Worm (Caenorhabditis elegans) whole organism, young adult: ENCODE data around the gene sre-14.

Experiments
- F10E7.11 ChIP-seq: sonication (generic microtip); optimal IDR thresholded peaks from 2 replicates; lab custom pipeline; 2017; ENCODE audit warnings: mild to moderate bottlenecking, missing genetic modification characterization, moderate library complexity, missing compliant biosample characterization
- K11D2.4 ChIP-seq: fragments of 200-800 bp; sonication (Bioruptor generic); IDR thresholded peaks from 2 replicates; pipeline ENCODE4 v1.3.6; 2022; ENCODE audit warnings: missing genetic modification reagents, missing genetic modification characterization, missing compliant biosample characterization
- Y53G8AR.9 ChIP-seq: fragments of 200-800 bp; sonication (Bioruptor generic); conservative IDR thresholded peaks from 2 replicates; pipeline ENCODE4 v1.3.6; 2022; ENCODE audit warnings: missing genetic modification reagents, missing genetic modification characterization, missing compliant biosample characterization
- Y79H2A.3 ChIP-seq: fragments of 200-800 bp; sonication (Bioruptor generic); conservative IDR thresholded peaks from 2 replicates; pipeline ENCODE4 v1.3.6; 2022; ENCODE audit warnings: missing genetic modification reagents, missing genetic modification characterization, missing compliant biosample characterization
- ama-1 ChIP-seq, 3 experiments: fragments of 150-350 bp in 1 of 3; sonication (generic microtip) in 2 of 3; optimal IDR thresholded peaks; 2 replicates each; lab custom pipeline; 2014 to 2018; ENCODE audit warnings: missing biosample characterization in 2 of 3, missing genetic modification characterization in 2 of 3, missing genetic modification reagents in 2 of 3
- attf-5 ChIP-seq: fragments of 200-800 bp; sonication (Bioruptor generic); optimal IDR thresholded peaks from 2 replicates; lab custom pipeline; 2018; ENCODE audit warnings: mild to moderate bottlenecking, missing genetic modification characterization, missing compliant biosample characterization
- attf-6 ChIP-seq: fragments of 200-800 bp; sonication (Bioruptor generic); IDR thresholded peaks from 2 replicates; pipeline ENCODE4 v1.3.6; 2022; ENCODE audit warnings: missing genetic modification reagents, missing genetic modification characterization, missing compliant biosample characterization
- cebp-1 ChIP-seq, 2 experiments: fragments of 200-800 bp in 1 of 2; sonication (Bioruptor generic) in 1 of 2; sonication (generic microtip) in 1 of 2; IDR thresholded peaks in 1 of 2; optimal IDR thresholded peaks in 1 of 2; 2 replicates each; pipeline versions ENCODE4 v1.3.6 to Lab custom; 2017 to 2022; ENCODE audit warnings: missing compliant biosample characterization in 2 of 2, missing genetic modification characterization in 2 of 2, mild to moderate bottlenecking in 1 of 2, missing genetic modification reagents in 1 of 2, moderate library complexity in 1 of 2
- cebp-2 ChIP-seq: fragments of 200-800 bp; sonication (Bioruptor generic); IDR thresholded peaks from 2 replicates; pipeline ENCODE4 v1.3.6; 2022; ENCODE audit warnings: missing genetic modification characterization, missing compliant biosample characterization
- ceh-58 ChIP-seq: fragments of 200-800 bp; sonication (Bioruptor generic); IDR thresholded peaks from 2 replicates; pipeline ENCODE4 v1.3.6; 2022; ENCODE audit warnings: missing genetic modification characterization, missing compliant biosample characterization
- die-1 ChIP-seq: sonication (generic microtip); optimal IDR thresholded peaks from 2 replicates; lab custom pipeline; 2016; ENCODE audit warnings: missing genotype, mild to moderate bottlenecking, missing genetic modification characterization, missing compliant biosample characterization
- dpl-1 ChIP-seq: fragments of 150-350 bp; optimal IDR thresholded peaks from 2 replicates; lab custom pipeline; 2014; ENCODE audit warnings: missing biosample characterization, missing genetic modification reagents, missing genetic modification characterization
- egl-18 ChIP-seq: fragments of 200-800 bp; sonication (Bioruptor generic); IDR thresholded peaks from 2 replicates; pipeline ENCODE4 v1.3.6; 2022; ENCODE audit warnings: missing genetic modification reagents, missing genetic modification characterization, missing compliant biosample characterization
- ets-4 ChIP-seq: fragments of 200-800 bp; sonication (Bioruptor generic); optimal IDR thresholded peaks from 2 replicates; lab custom pipeline; 2018; ENCODE audit warnings: mild to moderate bottlenecking, missing genetic modification characterization, missing compliant biosample characterization
- hlh-12 ChIP-seq: sonication (generic microtip); optimal IDR thresholded peaks from 2 replicates; lab custom pipeline; 2016; ENCODE audit warnings: missing genetic modification characterization, missing compliant biosample characterization
- let-526 ChIP-seq: fragments of 200-800 bp; sonication (Bioruptor generic); IDR thresholded peaks from 2 replicates; pipeline ENCODE4 v1.3.6; 2022; ENCODE audit warnings: missing genetic modification reagents, missing genetic modification characterization, missing compliant biosample characterization
- lsy-27 ChIP-seq: sonication (generic microtip); optimal IDR thresholded peaks from 2 replicates; lab custom pipeline; 2017; ENCODE audit warnings: missing genetic modification characterization, mild to moderate bottlenecking, missing compliant biosample characterization, antibody characterized with exemption, missing genotype, borderline replicate concordance; ENCODE audit not compliant: insufficient read depth
- madf-8 ChIP-seq: fragments of 200-800 bp; sonication (Bioruptor generic); conservative IDR thresholded peaks from 2 replicates; pipeline ENCODE4 v1.3.6; 2022; ENCODE audit warnings: missing genetic modification reagents, missing genetic modification characterization, missing compliant biosample characterization
- mxl-1 ChIP-seq: sonication (generic microtip); optimal IDR thresholded peaks from 2 replicates; lab custom pipeline; 2016; ENCODE audit warnings: missing genetic modification characterization, missing compliant biosample characterization
- nfyb-1 ChIP-seq: fragments of 200-800 bp; sonication (Bioruptor generic); IDR thresholded peaks from 2 replicates; pipeline ENCODE4 v1.3.6; 2022; ENCODE audit warnings: missing genetic modification reagents, missing genetic modification characterization, missing compliant biosample characterization
- nhr-80 ChIP-seq: sonication (generic microtip); optimal IDR thresholded peaks from 2 replicates; lab custom pipeline; 2016; ENCODE audit warnings: missing genetic modification characterization, missing compliant biosample characterization
- nhr-90 ChIP-seq: sonication (generic microtip); optimal IDR thresholded peaks from 2 replicates; lab custom pipeline; 2016; ENCODE audit warnings: missing genotype, mild to moderate bottlenecking, missing genetic modification characterization, missing compliant biosample characterization
- pha-4 ChIP-seq: fragments of 150-350 bp; sonication (generic microtip); optimal IDR thresholded peaks from 2 replicates; lab custom pipeline; 2014; ENCODE audit warnings: missing biosample characterization, missing genetic modification reagents, missing genetic modification characterization
- repo-1 ChIP-seq: sonication (generic microtip); optimal IDR thresholded peaks from 2 replicates; lab custom pipeline; 2017; ENCODE audit warnings: mild to moderate bottlenecking, missing genetic modification characterization, missing compliant biosample characterization
- sdz-38 ChIP-seq: sonication (generic microtip); optimal IDR thresholded peaks from 2 replicates; lab custom pipeline; 2016; ENCODE audit warnings: missing genotype, missing genetic modification characterization, missing compliant biosample characterization
- snpc-4 ChIP-seq, 5 experiments: fragments of 150-350 bp in 1 of 5; sonication (generic microtip) in 4 of 5; optimal IDR thresholded peaks; 2 replicates each; lab custom pipeline; 2014 to 2018; ENCODE audit warnings: missing genetic modification characterization in 5 of 5, missing biosample characterization in 3 of 5, antibody characterized with exemption in 2 of 5, mild to moderate bottlenecking in 2 of 5, missing compliant biosample characterization in 2 of 5, missing genotype in 2 of 5, moderate library complexity in 2 of 5, missing genetic modification reagents in 1 of 5
- tbx-9 ChIP-seq: sonication (generic microtip); optimal IDR thresholded peaks from 2 replicates; lab custom pipeline; 2016; ENCODE audit warnings: borderline replicate concordance, missing genetic modification characterization, inconsistent platforms, missing compliant biosample characterization
- unc-130 ChIP-seq: sonication (generic microtip); optimal IDR thresholded peaks from 2 replicates; lab custom pipeline; 2016; ENCODE audit warnings: missing genetic modification reagents, missing genetic modification characterization, missing compliant biosample characterization
- unc-62 ChIP-seq: fragments of 150-350 bp; optimal IDR thresholded peaks from 2 replicates; lab custom pipeline; 2014; ENCODE audit warnings: missing biosample characterization, missing genetic modification reagents, missing genetic modification characterization
- ztf-18 ChIP-seq: sonication (generic microtip); optimal IDR thresholded peaks from 2 replicates; lab custom pipeline; 2016; ENCODE audit warnings: missing genotype, mild to moderate bottlenecking, missing genetic modification characterization, missing compliant biosample characterization
- ztf-22 ChIP-seq: fragments of 200-800 bp; sonication (Bioruptor generic); optimal IDR thresholded peaks from 2 replicates; lab custom pipeline; 2018; ENCODE audit warnings: mild to moderate bottlenecking, missing genetic modification characterization, moderate library complexity, missing compliant biosample characterization
- ztf-6 ChIP-seq: fragments of 200-800 bp; sonication (Bioruptor generic); IDR thresholded peaks from 2 replicates; pipeline ENCODE4 v1.3.6; 2022; ENCODE audit warnings: missing genetic modification reagents, missing genetic modification characterization, missing compliant biosample characterization

The sre-14 gene

ce11 chrIV:12261353-12261752 is at the start of gene sre-14:
sre-14 (minus strand) TSS chrIV:12261453.
- no peak for TF ChIP-seq dpl-1
- TF ChIP-seq mxl-1, result no peak
- no peak for TF ChIP-seq unc-130 (GFP tag; lab: Kevin White, UChicago)
- TF ChIP-seq repo-1 (tag; lab: Kevin White, UChicago), result no peak
- TF ChIP-seq lsy-27 (tag; lab: Kevin White, UChicago), result no peak
- no peak for TF ChIP-seq snpc-4 (GFP tag; optimal IDR thresholded peaks at IDR 0.05; lab: Kevin White, UChicago)
- TF ChIP-seq snpc-4 (tag; optimal IDR thresholded peaks at IDR 0.05; lab: Kevin White, UChicago), result no peak
- TF ChIP-seq madf-8 (GFP tag; lab: Robert Waterston, UW), result no peak
- TF ChIP-seq ets-4 (GFP tag; lab: Kevin White, UChicago), result no peak
- no peak for TF ChIP-seq Y53G8AR.9 (GFP tag; lab: Robert Waterston, UW)
- TF ChIP-seq ceh-58 (GFP tag; lab: Robert Waterston, UW), result no peak
- TF ChIP-seq ztf-6 (GFP tag; lab: Robert Waterston, UW), result no peak
- no peak for TF ChIP-seq sdz-38 (tag; lab: Kevin White, UChicago)
- TF ChIP-seq ztf-18, result no peak
- no peak for TF ChIP-seq tbx-9 (tag; lab: Kevin White, UChicago)
- no peak for TF ChIP-seq nfyb-1 (GFP tag; lab: Robert Waterston, UW)
- no peak for TF ChIP-seq hlh-12 (tag; lab: Kevin White, UChicago)
- no peak for TF ChIP-seq cebp-2 (GFP tag; lab: Robert Waterston, UW)
- no peak for TF ChIP-seq attf-5 (GFP tag; lab: Kevin White, UChicago)

- TF ChIP-seq ama-1 (optimal IDR thresholded peaks at IDR 0.05; lab: Kevin White, UChicago) (no peak), ama-1 (GFP tag; optimal IDR thresholded peaks at IDR 0.05; lab: Kevin White, UChicago) (no peak), repo-1 (tag; lab: Kevin White, UChicago) (no peak), Y79H2A.3 (GFP tag; lab: Robert Waterston, UW) (no peak), die-1 (tag; lab: Kevin White, UChicago) (no peak), unc-62 (GFP tag; lab: Kevin White, UChicago) (no peak), nhr-90 (tag; lab: Kevin White, UChicago) (no peak), F10E7.11 (tag; lab: Kevin White, UChicago) (no peak), attf-6 (GFP tag; lab: Robert Waterston, UW) (no peak), ztf-22 (GFP tag; lab: Kevin White, UChicago) (no peak), let-526 (GFP tag; lab: Robert Waterston, UW) (no peak), attf-5 (GFP tag; lab: Kevin White, UChicago) (no peak)
Observed at ce11 chrIV:12307720-12308119, 46.5 kb upstream of the sre-14 start, which contains the start of gene oac-57. oac-57 (minus strand) TSS chrIV:12307820.

- TF ChIP-seq cebp-1 (GFP tag; IDR thresholded peaks at IDR 0.05; lab: Robert Waterston, UW) (peak; percentile 93), cebp-1 (tag; optimal IDR thresholded peaks at IDR 0.05; lab: Kevin White, UChicago) (peak; percentile 95), pha-4 (peak; percentile 29), nhr-80 (tag; lab: Kevin White, UChicago) (peak; percentile 79), nfyb-1 (GFP tag; lab: Robert Waterston, UW) (0 out of 2 replicates have a peak, but pooled peaks have one; percentile 26), unc-62 (GFP tag; lab: Kevin White, UChicago) (peak; percentile 52), K11D2.4 (no peak)
Observed at ce11 chrIV:12305956-12306355, 44.7 kb upstream of the sre-14 start.

ce11 chrIV:12304750-12305149 is 43.5 kb upstream of the sre-14 start:
- TF ChIP-seq egl-18 (GFP tag; lab: Robert Waterston, UW), result no peak
- peak; percentile 71 for TF ChIP-seq nhr-80 (tag; lab: Kevin White, UChicago)
- TF ChIP-seq cebp-1 (GFP tag; IDR thresholded peaks at IDR 0.05; lab: Robert Waterston, UW), result peak; percentile 53; the same call in 1 of the 2 replicates
- TF ChIP-seq cebp-1 (tag; optimal IDR thresholded peaks at IDR 0.05; lab: Kevin White, UChicago), result peak; percentile 76
